4 fruit fly cellular contexts compared by ENCODE assay signal in the genomic region with DNA sequence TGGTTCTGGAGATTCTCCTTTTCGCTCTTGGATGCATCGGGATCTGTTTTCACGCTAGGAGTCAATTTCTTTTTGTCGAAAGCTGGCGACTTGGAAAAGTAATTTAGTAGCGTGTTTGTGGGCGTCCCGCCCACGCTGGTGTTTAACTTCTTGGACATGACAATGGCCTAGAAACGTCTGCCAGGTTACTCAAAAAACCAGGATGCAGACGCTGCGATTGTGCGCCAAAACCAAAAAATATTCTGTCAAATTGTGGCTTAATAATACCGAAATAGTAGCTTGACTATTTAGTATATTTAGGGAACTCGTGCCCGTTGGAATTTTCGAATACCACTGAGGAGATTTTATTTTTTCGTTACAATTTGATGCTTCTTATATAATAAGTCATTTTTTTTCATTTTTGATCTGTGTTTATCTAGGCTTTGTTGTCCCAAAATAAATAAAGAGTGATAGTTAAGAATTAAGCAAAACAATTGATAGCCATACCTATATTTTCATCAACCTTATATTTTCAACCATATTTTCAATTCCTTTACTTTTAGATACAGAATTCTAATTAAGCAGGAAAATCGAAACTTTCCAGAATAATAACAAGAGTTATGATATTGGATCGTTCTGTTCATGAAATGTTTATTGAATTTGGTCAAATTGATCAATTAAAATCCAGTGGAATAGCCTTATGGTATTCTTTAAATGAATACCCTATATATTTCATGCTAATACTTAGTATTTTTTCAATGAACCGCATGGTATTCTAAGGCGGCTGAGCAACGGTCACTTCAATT.
TF ChIP-seq lines count a peak whose summit lies in the region.

A gene (minus strand): TSS at position 233 of the 785 bp plus-strand sequence.
A gene (plus strand): TSS at position 771 of the 785 bp plus-strand sequence.

TF ChIP-seq in whole organism, adult, 20 proteins besides CTCF, POLR2A, EP300 and RAD21 (continued from another document):
- TF ChIP-seq ovo (GFP tag; optimal IDR thresholded peaks at IDR 0.05; lab: Kevin White, UChicago) (peak; percentile 13), CG7101 (tag; optimal IDR thresholded peaks at IDR 0.05; lab: Kevin White, UChicago) (peak; percentile 50), pad (GFP tag; optimal IDR thresholded peaks at IDR 0.05; lab: Kevin White, UChicago) (peak; percentile 48), Hr96 (GFP tag; optimal IDR thresholded peaks at IDR 0.05; lab: Kevin White, UChicago) (peak; percentile 68)

TF ChIP-seq in whole organism, embryonic, 481 proteins besides CTCF, POLR2A, EP300 and RAD21 (continued from another document and continues in another):
- TF ChIP-seq sima (GFP tag; optimal IDR thresholded peaks at IDR 0.05; lab: Kevin White, UChicago), result no peak
- TF ChIP-seq Dll (GFP tag; IDR thresholded peaks at IDR 0.05; lab: Robert Waterston, UW; ENCODE audit: partially characterized antibody), result no peak
- peak; percentile 82 for TF ChIP-seq CG13775 (GFP tag; optimal IDR thresholded peaks at IDR 0.05; lab: Kevin White, UChicago)
- TF ChIP-seq ap (GFP tag; IDR thresholded peaks at IDR 0.05; lab: Robert Waterston, UW), result peak; percentile 61
- TF ChIP-seq CG30431 (GFP tag; optimal IDR thresholded peaks at IDR 0.05; lab: Kevin White, UChicago), result peak; percentile 27
- no peak for TF ChIP-seq Hr39 (optimal IDR thresholded peaks at IDR 0.05; lab: Kevin White, UChicago)
- TF ChIP-seq dimm (GFP tag; IDR thresholded peaks at IDR 0.05; lab: Robert Waterston, UW), result peak; percentile 47; the same call in 1 of the 2 replicates
- peak; percentile 63 for TF ChIP-seq CG6689 (GFP tag; IDR thresholded peaks at IDR 0.05; lab: Robert Waterston, UW)
- TF ChIP-seq kay (GFP tag; optimal IDR thresholded peaks at IDR 0.05; lab: Kevin White, UChicago), result no peak
- no peak for TF ChIP-seq mirr (GFP tag; optimal IDR thresholded peaks at IDR 0.05; lab: Kevin White, UChicago)
- TF ChIP-seq CG1832 (GFP tag; optimal IDR thresholded peaks at IDR 0.05; lab: Kevin White, UChicago), result no peak
- TF ChIP-seq Lim3 (GFP tag; IDR thresholded peaks at IDR 0.05; lab: Robert Waterston, UW), result no peak
- TF ChIP-seq CG7987 (GFP tag; optimal IDR thresholded peaks at IDR 0.05; lab: Kevin White, UChicago), result no peak
- TF ChIP-seq Atf6 (GFP tag; IDR thresholded peaks at IDR 0.05; lab: Robert Waterston, UW), result no peak
- TF ChIP-seq CG11093 (GFP tag; IDR thresholded peaks at IDR 0.05; lab: Robert Waterston, UW), result no peak
- no peak for TF ChIP-seq Awh (GFP tag; IDR thresholded peaks at IDR 0.05; lab: Robert Waterston, UW)
- TF ChIP-seq CG10274 (GFP tag; optimal IDR thresholded peaks at IDR 0.05; lab: Kevin White, UChicago), result no peak
- no peak for TF ChIP-seq CG17612 (GFP tag; IDR thresholded peaks at IDR 0.05; lab: Robert Waterston, UW)
- peak; percentile 32; the same call in 1 of the 2 replicates for TF ChIP-seq vvl (GFP tag; IDR thresholded peaks at IDR 0.05; lab: Robert Waterston, UW)
- no peak for TF ChIP-seq Dad (GFP tag; optimal IDR thresholded peaks at IDR 0.05; lab: Kevin White, UChicago)
- no peak for TF ChIP-seq Dfd (GFP tag; optimal IDR thresholded peaks at IDR 0.05; lab: Kevin White, UChicago)
- TF ChIP-seq Neu2 (GFP tag; optimal IDR thresholded peaks at IDR 0.05; lab: Kevin White, UChicago; ENCODE audit: borderline replicate concordance), result no peak
- TF ChIP-seq Bdp1 (GFP tag; optimal IDR thresholded peaks at IDR 0.05; lab: Kevin White, UChicago), result no peak
- peak; percentile 3 for TF ChIP-seq HmgZ (tag; optimal IDR thresholded peaks at IDR 0.05; lab: Kevin White, UChicago)
- TF ChIP-seq dmrt11E (tag; optimal IDR thresholded peaks at IDR 0.05; lab: Kevin White, UChicago), result peak; percentile 79
- TF ChIP-seq slp2 (GFP tag; optimal IDR thresholded peaks at IDR 0.05; lab: Kevin White, UChicago), result peak; percentile 75
- peak; percentile 73 for TF ChIP-seq fd3F (GFP tag; optimal IDR thresholded peaks at IDR 0.05; lab: Kevin White, UChicago)
- TF ChIP-seq pb (GFP tag; optimal IDR thresholded peaks at IDR 0.05; lab: Kevin White, UChicago), result no peak
- TF ChIP-seq CG13123 (GFP tag; optimal IDR thresholded peaks at IDR 0.05; lab: Kevin White, UChicago), result no peak
- TF ChIP-seq CG2712 (tag; optimal IDR thresholded peaks at IDR 0.05; lab: Kevin White, UChicago), result peak; percentile 59
- TF ChIP-seq sna (GFP tag; IDR thresholded peaks at IDR 0.05; lab: Robert Waterston, UW; ENCODE audit: partially characterized antibody), result no peak
- no peak for TF ChIP-seq sim (GFP tag; IDR thresholded peaks at IDR 0.05; lab: Robert Waterston, UW)
- peak; percentile 44 for TF ChIP-seq Myb (GFP tag; optimal IDR thresholded peaks at IDR 0.05; lab: Kevin White, UChicago)
- TF ChIP-seq Optix (GFP tag; IDR thresholded peaks at IDR 0.05; lab: Robert Waterston, UW), result no peak
- peak; percentile 37; the same call in 1 of the 2 replicates for TF ChIP-seq CG3847 (GFP tag; IDR thresholded peaks at IDR 0.05; lab: Robert Waterston, UW)
- TF ChIP-seq disco-r (GFP tag; optimal IDR thresholded peaks at IDR 0.05; lab: Kevin White, UChicago), result no peak
- peak; percentile 22; the same call in 1 of the 2 replicates for TF ChIP-seq onecut (GFP tag; IDR thresholded peaks at IDR 0.05; lab: Robert Waterston, UW)
- peak; percentile 78 for TF ChIP-seq az2 (GFP tag; optimal IDR thresholded peaks at IDR 0.05; lab: Kevin White, UChicago)
- TF ChIP-seq mld (GFP tag; IDR thresholded peaks at IDR 0.05; lab: Robert Waterston, UW; ENCODE audit: partially characterized antibody), result no peak

TF ChIP-seq in whole organism, prepupa, 60 proteins besides CTCF, POLR2A, EP300 and RAD21 (continued from another document):
- TF ChIP-seq CG1621 (tag; optimal IDR thresholded peaks at IDR 0.05; lab: Kevin White, UChicago) (no peak), Sox14 (GFP tag; optimal IDR thresholded peaks at IDR 0.05; lab: Kevin White, UChicago) (peak; percentile 73), spab (GFP tag; optimal IDR thresholded peaks at IDR 0.05; lab: Kevin White, UChicago) (no peak), svp (GFP tag; lab: Kevin White, UChicago) (no peak), CG15336 (GFP tag; IDR thresholded peaks at IDR 0.05; lab: Robert Waterston, UW) (peak; percentile 46; the same call in 1 of the 2 replicates), cyc (GFP tag; optimal IDR thresholded peaks at IDR 0.05; lab: Kevin White, UChicago) (peak; percentile 68), Blimp-1 (GFP tag; optimal IDR thresholded peaks at IDR 0.05; lab: Kevin White, UChicago) (peak; percentile 16), eg (GFP tag; IDR thresholded peaks at IDR 0.05; lab: Robert Waterston, UW) (peak; percentile 47; the same call in 2 of the 3 replicates), topi (GFP tag; optimal IDR thresholded peaks at IDR 0.05; lab: Kevin White, UChicago) (peak; percentile 74), Eip93F (GFP tag; optimal IDR thresholded peaks at IDR 0.05; lab: Kevin White, UChicago) (no peak), CG6854 (GFP tag; optimal IDR thresholded peaks at IDR 0.05; lab: Kevin White, UChicago) (no peak), Lpt (GFP tag; optimal IDR thresholded peaks at IDR 0.05; lab: Kevin White, UChicago) (peak; percentile 19), Eip78C (GFP tag; lab: Kevin White, UChicago) (no peak), CG3032 (tag; optimal IDR thresholded peaks at IDR 0.05; lab: Kevin White, UChicago) (peak; percentile 69), CG7368 (GFP tag; optimal IDR thresholded peaks at IDR 0.05; lab: Kevin White, UChicago) (no peak), CG8319 (GFP tag; optimal IDR thresholded peaks at IDR 0.05; lab: Kevin White, UChicago) (peak; percentile 47), achi (GFP tag; optimal IDR thresholded peaks at IDR 0.05; lab: Kevin White, UChicago) (no peak), CG11902 (GFP tag; optimal IDR thresholded peaks at IDR 0.05; lab: Kevin White, UChicago) (peak; percentile 66), CG10669 (GFP tag; optimal IDR thresholded peaks at IDR 0.05; lab: Kevin White, UChicago) (no peak), esn (GFP tag; optimal IDR thresholded peaks at IDR 0.05; lab: Kevin White, UChicago) (peak; percentile 76), net (GFP tag; optimal IDR thresholded peaks at IDR 0.05; lab: Kevin White, UChicago) (no peak), CG34406 (GFP tag; optimal IDR thresholded peaks at IDR 0.05; lab: Kevin White, UChicago) (no peak), salr (GFP tag; optimal IDR thresholded peaks at IDR 0.05; lab: Kevin White, UChicago) (no peak), CG32006 (GFP tag; optimal IDR thresholded peaks at IDR 0.05; lab: Kevin White, UChicago) (peak; percentile 79), Sox102F (GFP tag; optimal IDR thresholded peaks at IDR 0.05; lab: Kevin White, UChicago) (no peak)

TF ChIP-seq in whole organism, wandering third instar larva, 38 proteins besides CTCF, POLR2A, EP300 and RAD21 (continued from another document):
- TF ChIP-seq Mio (GFP tag; optimal IDR thresholded peaks at IDR 0.05; lab: Kevin White, UChicago) (no peak), psq (GFP tag; optimal IDR thresholded peaks at IDR 0.05; lab: Kevin White, UChicago) (peak; percentile 40), Hr78 (GFP tag; optimal IDR thresholded peaks at IDR 0.05; lab: Kevin White, UChicago) (no peak), br (GFP tag; optimal IDR thresholded peaks at IDR 0.05; lab: Kevin White, UChicago) (no peak), sage (GFP tag; optimal IDR thresholded peaks at IDR 0.05; lab: Kevin White, UChicago) (no peak), CG9705 (GFP tag; optimal IDR thresholded peaks at IDR 0.05; lab: Kevin White, UChicago) (peak; percentile 60), Jra (GFP tag; optimal IDR thresholded peaks at IDR 0.05; lab: Kevin White, UChicago) (no peak), dsf (GFP tag; optimal IDR thresholded peaks at IDR 0.05; lab: Kevin White, UChicago; ENCODE audit: borderline replicate concordance) (no peak), CrebA (GFP tag; optimal IDR thresholded peaks at IDR 0.05; lab: Kevin White, UChicago; ENCODE audit: borderline replicate concordance) (no peak), dmrt93B (GFP tag; optimal IDR thresholded peaks at IDR 0.05; lab: Kevin White, UChicago) (no peak)
